Fruit fly (Drosophila melanogaster): ENCODE data around the gene CG1265.

CG1265 gene

DNA sequence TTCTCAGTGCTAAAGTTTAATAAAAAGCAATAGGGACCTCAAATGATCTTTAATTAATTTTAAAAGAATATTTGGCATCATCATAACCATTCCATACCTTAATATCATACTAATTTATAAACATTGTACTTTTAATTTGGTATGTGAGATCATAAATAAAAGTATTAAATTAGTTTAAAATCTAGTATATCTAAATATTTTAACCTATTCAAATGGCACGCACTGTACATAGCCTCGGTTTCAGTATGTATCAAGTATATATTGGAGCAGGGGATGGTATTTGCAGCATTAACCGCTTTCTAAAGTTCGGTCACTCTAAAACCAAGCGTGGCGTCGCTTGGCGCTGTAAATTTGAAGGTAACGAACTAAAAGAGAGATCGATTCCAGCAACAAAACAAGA lies 12.1 kb upstream of the CG1265 start, which contains the start of gene pav:
pav (plus strand) TSS at position 307 of the 400 bp plus-strand sequence.
- TF ChIP-seq Sin3A (optimal IDR thresholded peaks at IDR 0.05) (no peak), h (optimal IDR thresholded peaks at IDR 0.05) (no peak), Myc (optimal IDR thresholded peaks at IDR 0.05) (no peak), ttk (optimal IDR thresholded peaks at IDR 0.05) (no peak), insv (optimal IDR thresholded peaks at IDR 0.05) (no peak), psq (optimal IDR thresholded peaks at IDR 0.05) (no peak)

DNA sequence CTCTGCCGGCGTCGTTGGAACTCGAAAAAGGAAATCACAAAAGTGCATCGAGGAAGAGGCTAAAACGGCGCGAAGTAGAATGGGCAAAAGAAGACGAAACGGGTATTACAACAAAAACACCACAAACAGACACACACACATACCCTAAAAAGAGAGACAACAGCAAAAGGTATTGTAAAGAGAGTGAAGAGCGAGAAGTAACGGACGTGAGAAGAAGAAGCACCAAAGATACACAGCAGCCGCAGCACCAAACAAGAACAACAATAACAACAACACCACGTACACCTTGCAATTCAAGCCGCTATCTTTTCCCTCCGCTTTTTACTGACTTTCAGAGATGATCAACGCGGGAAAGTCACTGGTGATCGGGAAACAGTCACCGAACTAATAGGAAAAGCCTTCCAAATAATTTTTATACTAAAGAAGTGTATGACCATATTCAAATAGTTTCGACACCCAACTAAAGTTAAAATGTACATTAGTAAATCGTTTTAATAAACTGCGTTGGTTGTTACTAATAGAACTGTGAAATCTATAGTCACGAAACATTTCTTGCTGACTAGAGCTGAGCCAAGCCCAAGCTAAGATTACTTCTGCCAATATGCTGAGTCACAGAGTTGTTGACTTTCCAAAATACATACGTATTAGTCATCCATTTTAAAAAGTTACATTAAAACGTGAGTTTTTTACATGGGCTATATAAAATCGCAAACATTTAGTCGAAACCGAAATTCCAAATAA lies 2.3 kb upstream of the CG1265 start:
- no peak for TF ChIP-seq Myc (optimal IDR thresholded peaks at IDR 0.05)

DNA sequence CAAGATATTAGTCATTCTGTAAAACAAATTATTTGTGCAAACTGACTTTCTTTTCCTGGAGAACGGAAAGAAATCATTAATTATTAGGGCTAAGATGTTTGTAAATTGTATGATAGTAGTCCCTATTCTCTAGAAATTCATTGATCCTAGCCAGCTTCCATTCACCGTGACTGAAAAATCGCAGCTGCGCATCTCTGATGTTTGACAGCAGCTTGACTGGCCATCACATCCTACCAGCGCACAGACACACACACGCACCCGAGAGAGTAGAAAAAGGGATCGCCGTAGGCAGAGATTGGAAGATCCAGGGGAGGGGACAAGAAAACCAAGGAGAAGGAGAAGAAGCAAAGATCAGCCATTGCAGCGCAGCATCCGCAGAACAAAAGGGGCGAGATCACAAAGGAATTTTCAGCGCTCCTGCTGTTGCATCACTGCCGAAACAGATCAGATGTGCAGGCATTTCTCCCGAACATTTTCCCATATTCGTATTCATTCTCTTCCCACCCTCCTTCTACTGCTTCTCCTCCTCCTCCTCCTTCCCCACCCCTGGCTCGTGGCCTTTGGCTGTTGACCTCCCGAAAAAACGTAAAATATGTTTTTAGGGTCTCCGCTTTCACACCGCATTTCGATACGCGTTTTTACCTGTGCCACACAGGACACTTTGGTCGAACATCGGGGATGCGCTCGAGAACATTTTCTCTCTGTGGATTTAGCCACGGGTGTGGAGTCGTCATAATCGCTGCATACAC lies 1.5 kb upstream of the CG1265 start:
- TF ChIP-seq psq (optimal IDR thresholded peaks at IDR 0.05) (no peak), h (optimal IDR thresholded peaks at IDR 0.05) (no peak), Myc (optimal IDR thresholded peaks at IDR 0.05) (no peak), Sin3A (optimal IDR thresholded peaks at IDR 0.05) (no peak), insv (optimal IDR thresholded peaks at IDR 0.05) (no peak), ttk (optimal IDR thresholded peaks at IDR 0.05) (no peak)

DNA sequence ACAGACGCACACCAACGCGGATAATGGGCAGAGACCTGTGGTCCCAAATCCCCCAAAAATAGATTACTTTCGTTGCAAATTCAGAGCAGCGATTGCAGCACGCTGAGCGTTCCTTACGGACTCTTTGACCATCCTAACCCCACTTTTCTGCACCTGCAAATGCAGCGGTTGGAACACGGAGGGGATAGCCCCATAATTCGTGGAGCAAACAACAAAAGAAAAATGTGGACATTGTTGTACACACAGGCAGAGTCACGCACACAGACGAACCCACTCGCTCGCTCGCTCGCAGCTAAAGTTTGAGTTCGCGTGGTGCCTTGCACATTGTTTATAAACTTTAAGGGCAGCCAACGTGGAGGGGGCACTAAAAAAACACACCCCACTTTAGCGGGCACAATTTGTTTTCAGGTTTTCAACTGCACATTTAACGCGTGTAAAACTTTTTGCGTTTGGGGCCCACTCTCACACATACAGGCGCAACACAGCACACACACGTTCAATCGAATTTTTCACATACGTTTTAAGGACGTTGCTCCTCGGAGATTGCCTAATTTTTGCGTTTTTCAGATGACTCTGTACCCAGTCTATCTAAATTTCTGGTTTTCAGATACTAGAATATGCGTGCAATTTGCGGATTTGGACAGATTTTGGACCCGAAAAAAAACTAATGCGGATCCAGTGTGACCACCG lies 820 bp upstream of the CG1265 start:
- TF ChIP-seq ttk (optimal IDR thresholded peaks at IDR 0.05), result no peak

DNA sequence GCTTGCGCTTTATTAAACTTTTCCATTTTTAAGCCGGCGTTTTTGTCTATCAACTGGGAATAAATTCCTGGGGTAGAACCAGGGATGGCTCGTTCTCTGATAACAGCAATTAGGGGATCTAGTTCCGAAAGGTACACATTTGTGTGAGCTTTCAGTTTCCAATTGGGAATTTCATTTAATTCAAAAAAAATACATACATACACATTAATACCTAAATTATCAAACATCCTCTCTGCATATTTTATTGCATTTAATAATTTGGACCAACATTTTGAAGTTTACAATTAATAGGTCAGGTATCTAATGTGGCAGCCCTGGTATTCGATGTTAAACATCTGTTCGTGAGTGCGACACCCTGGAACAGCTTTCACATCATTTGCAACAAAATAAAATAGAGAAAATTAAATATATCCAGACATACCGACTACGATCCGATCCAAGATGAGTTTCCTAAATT lies 4.6 kb downstream of the CG1265 start, which contains the start of the genes CG15011 and CG1309:
CG15011 (minus strand) TSS at position 51 of the 457 bp plus-strand sequence.
CG1309 (plus strand) TSS at position 329 of the 457 bp plus-strand sequence.
- no peak for TF ChIP-seq Sin3A (optimal IDR thresholded peaks at IDR 0.05)
- no peak for TF ChIP-seq insv (optimal IDR thresholded peaks at IDR 0.05)
- no peak for TF ChIP-seq psq (optimal IDR thresholded peaks at IDR 0.05)
- no peak for TF ChIP-seq Myc (optimal IDR thresholded peaks at IDR 0.05)
- no peak for TF ChIP-seq ttk (optimal IDR thresholded peaks at IDR 0.05)
- no peak for TF ChIP-seq h (optimal IDR thresholded peaks at IDR 0.05)

DNA sequence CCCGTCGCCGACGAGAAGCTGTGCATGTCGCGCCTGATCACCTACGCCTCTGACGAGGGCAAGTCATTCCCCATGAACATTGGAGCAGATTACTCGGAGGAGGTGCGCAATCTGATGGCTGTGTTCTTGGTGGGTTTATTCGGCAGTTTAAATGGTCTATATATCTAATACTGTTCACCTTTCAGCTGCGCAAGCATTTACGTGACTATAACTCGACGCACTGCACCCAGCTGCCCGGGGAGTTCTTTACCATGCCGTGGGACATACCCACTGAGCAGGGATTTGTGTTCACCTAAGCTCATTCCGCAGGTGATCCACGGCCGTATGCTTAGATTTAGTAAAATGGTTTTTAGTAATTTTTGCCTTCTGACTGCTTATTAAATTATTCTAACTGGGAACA lies 6.6 kb downstream of the CG1265 start:
- TF ChIP-seq h (optimal IDR thresholded peaks at IDR 0.05) (no peak), Myc (optimal IDR thresholded peaks at IDR 0.05) (no peak)

DNA sequence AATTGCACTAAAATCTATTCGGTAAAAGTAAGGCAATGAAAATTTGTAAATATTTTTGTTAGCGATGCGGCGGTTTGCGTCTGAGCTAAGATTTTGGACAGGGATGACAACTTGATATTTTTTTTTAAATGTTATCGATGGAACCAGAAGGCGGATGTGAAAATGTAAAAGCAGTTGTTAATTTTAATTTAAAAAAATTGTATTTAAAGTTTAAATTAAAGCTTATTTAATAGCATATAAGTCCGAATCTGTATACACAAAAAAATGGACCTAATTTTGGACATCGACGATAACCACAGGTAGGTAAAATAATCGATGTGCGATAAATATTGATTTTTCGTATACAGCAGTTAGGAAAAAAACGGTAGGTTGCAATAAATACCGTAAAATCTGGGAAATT lies 7.8 kb downstream of the CG1265 start, which contains the start of the genes CG11586 and VhaM9.7-a:
CG11586 (minus strand) TSS at position 87 of the 400 bp plus-strand sequence.
VhaM9.7-a (plus strand) TSS at position 322 of the 400 bp plus-strand sequence.
- no peak for TF ChIP-seq insv (optimal IDR thresholded peaks at IDR 0.05)
- no peak for TF ChIP-seq h (optimal IDR thresholded peaks at IDR 0.05)

DNA sequence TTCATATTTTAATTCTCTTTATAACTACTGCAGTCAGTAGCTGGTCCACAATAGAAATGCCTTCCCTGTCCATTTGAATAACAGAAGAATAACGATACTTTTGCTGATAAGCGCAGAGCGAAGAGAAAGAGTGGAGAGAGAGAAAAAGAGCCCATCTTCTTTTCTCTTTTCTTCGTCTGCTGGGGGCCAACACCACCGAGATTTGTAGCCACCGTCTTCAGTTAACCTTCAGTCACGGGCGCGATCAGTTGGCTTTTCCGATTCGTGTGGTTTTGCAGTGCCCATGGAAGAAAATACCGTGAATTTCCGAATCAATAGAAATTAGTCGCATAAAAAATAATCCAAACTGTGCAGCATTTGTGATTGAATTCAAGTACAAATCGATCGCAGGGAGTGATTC lies 8.9 kb downstream of the CG1265 start, which contains the start of gene CG1273:
CG1273 (plus strand) TSS at position 218 of the 400 bp plus-strand sequence.
- TF ChIP-seq ttk (optimal IDR thresholded peaks at IDR 0.05) (no peak), Sin3A (optimal IDR thresholded peaks at IDR 0.05) (no peak), Myc (optimal IDR thresholded peaks at IDR 0.05) (no peak), h (optimal IDR thresholded peaks at IDR 0.05) (no peak), insv (optimal IDR thresholded peaks at IDR 0.05) (no peak), psq (optimal IDR thresholded peaks at IDR 0.05) (no peak)

DNA sequence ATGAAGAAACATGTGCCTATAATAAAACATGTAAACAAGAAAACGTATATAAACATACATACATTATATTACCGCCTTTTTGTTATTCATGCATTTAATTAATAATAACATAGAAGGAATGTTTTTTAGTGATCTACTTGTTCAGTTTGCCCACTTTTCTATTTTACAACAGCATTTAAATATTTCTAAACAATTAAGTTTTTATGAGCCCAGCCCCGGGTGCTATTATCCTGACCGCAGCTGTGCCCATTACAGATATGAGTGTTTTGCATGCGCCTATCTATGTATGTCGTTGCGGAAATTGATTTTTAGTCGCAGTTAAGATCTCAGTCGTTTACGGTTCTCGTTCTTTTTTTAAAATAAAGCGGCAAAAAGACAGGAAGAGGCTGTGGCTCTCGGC lies 10.4 kb downstream of the CG1265 start:
- TF ChIP-seq ttk (optimal IDR thresholded peaks at IDR 0.05) (no peak), psq (optimal IDR thresholded peaks at IDR 0.05) (no peak), insv (optimal IDR thresholded peaks at IDR 0.05) (no peak), Myc (optimal IDR thresholded peaks at IDR 0.05) (no peak), Sin3A (optimal IDR thresholded peaks at IDR 0.05) (no peak), h (optimal IDR thresholded peaks at IDR 0.05) (no peak)

DNA sequence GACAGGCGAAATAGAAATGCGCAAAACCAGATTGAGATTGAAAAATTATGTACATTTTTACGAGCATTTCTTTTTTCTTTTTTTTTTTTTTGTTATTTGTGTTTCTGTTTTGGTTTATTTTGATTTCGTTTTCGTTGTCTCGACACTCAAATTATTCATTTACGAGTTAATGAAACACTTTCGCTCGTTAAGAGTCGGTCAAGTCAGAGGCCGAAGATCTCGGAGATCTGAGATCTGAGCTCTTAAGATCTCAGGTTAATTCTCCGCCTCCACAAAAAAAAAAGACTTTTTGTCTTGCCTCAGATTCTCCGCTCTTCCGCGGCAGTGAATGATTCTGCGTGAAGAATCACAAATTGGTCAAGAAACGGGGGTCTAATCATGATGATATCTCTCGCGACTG lies 11.3 kb downstream of the CG1265 start:
- TF ChIP-seq insv (optimal IDR thresholded peaks at IDR 0.05) (no peak), Sin3A (optimal IDR thresholded peaks at IDR 0.05) (no peak), h (optimal IDR thresholded peaks at IDR 0.05) (no peak), psq (optimal IDR thresholded peaks at IDR 0.05) (no peak), Myc (optimal IDR thresholded peaks at IDR 0.05) (no peak), ttk (optimal IDR thresholded peaks at IDR 0.05) (no peak)

DNA sequence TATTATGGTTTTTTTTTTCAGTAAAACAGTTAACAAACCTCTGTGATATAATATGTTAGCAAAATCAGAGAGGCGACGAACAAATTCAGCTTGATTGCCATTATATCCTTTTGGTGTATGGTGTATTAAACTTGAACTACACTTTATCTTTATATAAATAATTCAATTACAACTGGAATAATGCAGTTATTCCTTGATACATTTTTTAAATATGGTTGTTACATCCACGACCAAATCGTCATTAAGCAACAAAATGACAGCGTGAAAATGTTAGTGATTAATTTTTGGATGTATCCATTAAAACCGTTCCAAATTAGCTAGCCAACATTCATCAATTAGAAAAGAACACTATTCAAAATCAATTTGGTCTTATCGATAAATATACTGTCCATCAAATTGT lies 12.8 kb downstream of the CG1265 start, which contains the start of gene CG33764:
CG33764 (minus strand) TSS at position 101 of the 400 bp plus-strand sequence.
- TF ChIP-seq h (optimal IDR thresholded peaks at IDR 0.05), result no peak
- no peak for TF ChIP-seq insv (optimal IDR thresholded peaks at IDR 0.05)
- no peak for TF ChIP-seq Sin3A (optimal IDR thresholded peaks at IDR 0.05)
- TF ChIP-seq ttk (optimal IDR thresholded peaks at IDR 0.05), result no peak
- no peak for TF ChIP-seq psq (optimal IDR thresholded peaks at IDR 0.05)
- TF ChIP-seq Myc (optimal IDR thresholded peaks at IDR 0.05), result no peak

DNA sequence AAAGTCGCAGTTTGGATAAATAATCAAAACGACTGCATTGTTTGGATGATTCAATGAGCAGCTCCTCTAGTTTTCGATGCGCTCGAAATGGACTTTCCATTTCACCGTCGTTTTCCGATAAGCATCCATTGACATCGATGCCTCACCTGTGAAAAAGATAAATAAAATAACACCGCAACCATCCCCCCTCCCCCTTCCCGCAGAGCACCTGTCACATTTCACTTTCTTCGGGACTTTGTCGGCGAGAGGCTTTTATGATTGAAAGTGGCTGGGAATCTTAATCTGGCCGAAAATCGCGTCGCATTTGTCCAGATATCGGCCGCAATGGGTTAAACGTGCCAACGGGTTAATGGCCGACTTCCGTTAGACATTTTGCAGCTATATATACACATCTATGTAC lies 14.6 kb downstream of the CG1265 start:
- no peak for TF ChIP-seq Sin3A (optimal IDR thresholded peaks at IDR 0.05)
- no peak for TF ChIP-seq psq (optimal IDR thresholded peaks at IDR 0.05)
- no peak for TF ChIP-seq Myc (optimal IDR thresholded peaks at IDR 0.05)
- no peak for TF ChIP-seq ttk (optimal IDR thresholded peaks at IDR 0.05)
- TF ChIP-seq h (optimal IDR thresholded peaks at IDR 0.05), result no peak
- no peak for TF ChIP-seq insv (optimal IDR thresholded peaks at IDR 0.05)
